Worm (Caenorhabditis elegans) whole organism, L1 larva: ENCODE data around the gene puf-9.

Experiments used
- alr-1 ChIP-seq: fragments of 200-800 bp; sonication (Bioruptor generic); optimal IDR thresholded peaks from 2 replicates; lab custom pipeline; 2018; ENCODE audit warnings: borderline replicate concordance, mild to moderate bottlenecking, missing genetic modification characterization, missing compliant biosample characterization
- efl-1 ChIP-seq, 4 experiments: fragments of 150-350 bp; optimal IDR thresholded peaks in 3 of 4; peaks in 1 of 4; 1 replicate in 1 of 4; 2 replicates in 3 of 4; lab custom pipeline; 2014; ENCODE audit warnings: missing biosample characterization in 2 of 4, missing genetic modification characterization in 2 of 4, missing genetic modification reagents in 2 of 4
- jun-1 ChIP-seq: fragments of 150-350 bp; optimal IDR thresholded peaks from 2 replicates; lab custom pipeline; 2014; ENCODE audit warnings: missing biosample characterization, missing genetic modification reagents, missing genetic modification characterization
- lin-13 ChIP-seq: fragments of 150-350 bp; optimal IDR thresholded peaks from 2 replicates; lab custom pipeline; 2014; ENCODE audit warnings: missing biosample characterization, missing genetic modification reagents, missing genetic modification characterization
- lin-15B ChIP-seq: fragments of 150-350 bp; sonication (generic microtip); optimal IDR thresholded peaks from 3 replicates; lab custom pipeline; 2014; ENCODE audit warnings: missing biosample characterization, missing genetic modification characterization
- nhr-11 ChIP-seq: fragments of 150-350 bp; optimal IDR thresholded peaks from 2 replicates; lab custom pipeline; 2014; ENCODE audit warnings: missing biosample characterization, missing genetic modification characterization
- nhr-28 ChIP-seq: fragments of 150-350 bp; optimal IDR thresholded peaks from 2 replicates; lab custom pipeline; 2014; ENCODE audit warnings: missing biosample characterization, missing genetic modification characterization
- pag-3 ChIP-seq: sonication (generic microtip); optimal IDR thresholded peaks from 2 replicates; lab custom pipeline; 2017; ENCODE audit warnings: missing genetic modification characterization, mild to moderate bottlenecking, missing compliant biosample characterization, antibody characterized with exemption, borderline replicate concordance; ENCODE audit not compliant: insufficient read depth
- unc-62 ChIP-seq: fragments of 150-350 bp; optimal IDR thresholded peaks from 2 replicates; lab custom pipeline; 2014; ENCODE audit warnings: missing biosample characterization, missing genetic modification reagents, missing genetic modification characterization
- zag-1 ChIP-seq: fragments of 150-350 bp; optimal IDR thresholded peaks from 2 replicates; lab custom pipeline; 2014; ENCODE audit warnings: missing biosample characterization, missing genetic modification characterization
- ztf-11 ChIP-seq, 2 experiments: sonication (generic microtip); optimal IDR thresholded peaks; 2 replicates each; lab custom pipeline; 2016 to 2017; ENCODE audit warnings: missing genetic modification characterization in 2 of 2, missing biosample characterization in 1 of 2, missing compliant biosample characterization in 1 of 2
- ztf-4 ChIP-seq: fragments of 150-350 bp; optimal IDR thresholded peaks from 2 replicates; lab custom pipeline; 2014; ENCODE audit warnings: missing biosample characterization, missing genetic modification characterization

DNA sequence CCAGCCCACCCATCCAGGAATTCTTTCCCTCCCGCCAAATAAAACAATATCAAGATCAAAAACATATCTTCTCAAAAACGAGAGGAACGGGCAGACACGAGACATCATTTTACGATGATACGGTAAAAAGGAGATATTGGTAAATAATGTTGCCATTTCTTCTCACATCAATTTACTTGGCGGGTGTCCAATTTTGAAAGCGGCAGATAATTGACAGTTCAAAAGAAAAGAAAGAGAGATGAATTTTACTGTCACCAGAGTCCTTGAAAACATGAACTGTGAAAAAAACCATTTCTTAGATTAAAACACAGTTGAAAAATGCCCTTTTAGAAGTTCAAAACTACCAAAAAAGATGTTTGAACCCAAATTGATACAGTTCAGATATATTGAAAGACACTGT is 30.7 kb upstream of the puf-9 start:
- TF ChIP-seq jun-1 (tag; lab: Kevin White, UChicago) (no peak), alr-1 (tag; lab: Kevin White, UChicago) (no peak), ztf-11 (tag; optimal IDR thresholded peaks at IDR 0.05; lab: Kevin White, UChicago) (no peak), pag-3 (tag; lab: Kevin White, UChicago) (no peak), nhr-28 (tag; lab: Kevin White, UChicago) (no peak), unc-62 (no peak), lin-13 (GFP tag; lab: Kevin White, UChicago) (no peak), ztf-4 (tag; lab: Kevin White, UChicago) (no peak), nhr-11 (no peak), efl-1 (optimal IDR thresholded peaks at IDR 0.05; lab: Kevin White, UChicago) (no peak), efl-1 (GFP tag; optimal IDR thresholded peaks at IDR 0.05 in 1 of 2; lab: Kevin White, UChicago) (no peak), lin-15B (tag; lab: Kevin White, UChicago) (no peak), zag-1 (tag; lab: Kevin White, UChicago) (no peak)
